Worm (Caenorhabditis elegans) whole organism, young adult: ENCODE data around the gene C31B8.1.

Source experiments
- D2030.7 ChIP-seq: fragments of 200-800 bp; sonication (Bioruptor generic); IDR thresholded peaks from 2 replicates; pipeline ENCODE4 v1.3.6; 2022; ENCODE audit warnings: missing genetic modification reagents, missing genetic modification characterization, missing compliant biosample characterization
- F57C9.4 ChIP-seq: sonication (generic microtip); optimal IDR thresholded peaks from 2 replicates; lab custom pipeline; 2017; ENCODE audit warnings: mild to moderate bottlenecking, missing genetic modification characterization, missing compliant biosample characterization
- ceh-27 ChIP-seq: fragments of 200-800 bp; sonication (Bioruptor generic); optimal IDR thresholded peaks from 2 replicates; lab custom pipeline; 2018; ENCODE audit warnings: mild to moderate bottlenecking, missing genetic modification characterization, moderate library complexity, missing compliant biosample characterization
- nhr-27 ChIP-seq: fragments of 200-800 bp; sonication (Bioruptor generic); optimal IDR thresholded peaks from 2 replicates; lab custom pipeline; 2018; ENCODE audit warnings: mild to moderate bottlenecking, missing genetic modification characterization, moderate library complexity, missing compliant biosample characterization
- sea-2 ChIP-seq: fragments of 200-800 bp; sonication (Bioruptor generic); IDR thresholded peaks from 2 replicates; pipeline ENCODE4 v1.3.6; 2022; ENCODE audit warnings: missing genetic modification characterization, missing compliant biosample characterization

ce11 chrV:2888265-2888664 lies 43.1 kb upstream of the C31B8.1 start:
- no peak for TF ChIP-seq nhr-27 (tag; lab: Kevin White, UChicago)
- no peak for TF ChIP-seq ceh-27 (GFP tag; lab: Kevin White, UChicago)
- TF ChIP-seq sea-2 (GFP tag; lab: Robert Waterston, UW): no peak
- no peak for TF ChIP-seq F57C9.4 (tag; lab: Kevin White, UChicago)
- TF ChIP-seq D2030.7 (GFP tag; lab: Robert Waterston, UW): no peak
